Fruit fly (Drosophila melanogaster) whole organism, embryonic: ENCODE measurements around the gene Rchy1.
A peak's percentile ranks its signal among the peaks of the same experiment; 100 is the strongest.

Experiments
- Abd-B ChIP-seq: fragments of 200-800 bp; sonication (Bioruptor generic); optimal IDR thresholded peaks from 2 replicates; lab custom pipeline; 2018; ENCODE audit warnings: missing biosample characterization, mild to moderate bottlenecking, missing genetic modification characterization, moderate library complexity
- Antp ChIP-seq: fragments of 200-800 bp; sonication (Bioruptor generic); optimal IDR thresholded peaks from 3 replicates; lab custom pipeline; 2016; ENCODE audit warnings: missing biosample characterization, missing genetic modification characterization
- CG10431 ChIP-seq: fragments of 200-800 bp; sonication (Bioruptor generic); optimal IDR thresholded peaks from 3 replicates; lab custom pipeline; 2018; ENCODE audit warnings: missing biosample characterization, mild to moderate bottlenecking, missing genetic modification characterization
- CG10654 ChIP-seq: fragments of 200-800 bp; sonication (Bioruptor generic); optimal IDR thresholded peaks from 2 replicates; lab custom pipeline; 2016; ENCODE audit warnings: missing biosample characterization, missing genetic modification characterization
- CG11398 ChIP-seq: fragments of 200-800 bp; sonication (Bioruptor generic); optimal IDR thresholded peaks from 2 replicates; lab custom pipeline; 2016; ENCODE audit warnings: missing biosample characterization, missing genetic modification characterization
- CG12769 ChIP-seq: fragments of 200-800 bp; sonication (Bioruptor generic); optimal IDR thresholded peaks from 2 replicates; lab custom pipeline; 2019; ENCODE audit warnings: missing biosample characterization, mild to moderate bottlenecking, missing genetic modification characterization, moderate library complexity
- CG14014 ChIP-seq: fragments of 200-800 bp; sonication (Bioruptor generic); IDR thresholded peaks from 2 replicates; pipeline ENCODE4 v1.3.6; 2022; ENCODE audit warnings: missing biosample characterization, missing genetic modification characterization
- CG14441 ChIP-seq: fragments of 200-800 bp; sonication (Bioruptor generic); IDR thresholded peaks from 2 replicates; pipeline ENCODE4 v1.3.6; 2022; ENCODE audit warnings: missing biosample characterization, missing genetic modification characterization
- CG17328 ChIP-seq: fragments of 200-800 bp; sonication (Bioruptor generic); IDR thresholded peaks from 2 replicates; pipeline ENCODE4 v1.3.6; 2022; ENCODE audit warnings: missing biosample characterization, missing genetic modification characterization
- CG1792 ChIP-seq: fragments of 200-800 bp; sonication (Bioruptor generic); optimal IDR thresholded peaks from 2 replicates; lab custom pipeline; 2016; ENCODE audit warnings: missing biosample characterization, missing genetic modification characterization
- CG2712 ChIP-seq: fragments of 200-800 bp; optimal IDR thresholded peaks from 3 replicates; lab custom pipeline; 2019; ENCODE audit warnings: missing biosample characterization, mild to moderate bottlenecking, missing genetic modification characterization, moderate library complexity
- CG34376 ChIP-seq: fragments of 200-800 bp; sonication (Bioruptor generic); optimal IDR thresholded peaks from 2 replicates; lab custom pipeline; 2018; ENCODE audit warnings: missing biosample characterization, mild to moderate bottlenecking, missing genetic modification characterization
- CG4360 ChIP-seq: fragments of 200-800 bp; sonication (Bioruptor generic); IDR thresholded peaks from 2 replicates; pipeline ENCODE4 v1.3.6; 2022; ENCODE audit warnings: missing biosample characterization, missing genetic modification characterization
- CG4617 ChIP-seq: fragments of 200-800 bp; sonication (Bioruptor generic); optimal IDR thresholded peaks from 3 replicates; lab custom pipeline; 2016; ENCODE audit warnings: missing biosample characterization, missing genetic modification characterization, borderline replicate concordance
- CG6254 ChIP-seq: fragments of 200-800 bp; sonication (Bioruptor generic); optimal IDR thresholded peaks from 3 replicates; lab custom pipeline; 2017; ENCODE audit warnings: mild to moderate bottlenecking, missing biosample characterization, missing genetic modification reagents, missing genetic modification characterization
- CG7556 ChIP-seq: fragments of 200-800 bp; sonication (Bioruptor generic); optimal IDR thresholded peaks from 2 replicates; lab custom pipeline; 2017; ENCODE audit warnings: missing biosample characterization, mild to moderate bottlenecking, missing genetic modification characterization
- CG7839 ChIP-seq: fragments of 200-800 bp; sonication (Bioruptor generic); optimal IDR thresholded peaks from 3 replicates; lab custom pipeline; 2018; ENCODE audit warnings: missing biosample characterization, mild to moderate bottlenecking, missing genetic modification characterization, moderate library complexity
- CHES-1-like ChIP-seq: fragments of 200-800 bp; sonication (Bioruptor generic); optimal IDR thresholded peaks from 2 replicates; lab custom pipeline; 2016; ENCODE audit warnings: missing biosample characterization, missing genetic modification characterization
- D19A ChIP-seq: fragments of 200-800 bp; optimal IDR thresholded peaks from 3 replicates; lab custom pipeline; 2019; ENCODE audit warnings: missing biosample characterization, mild to moderate bottlenecking, missing genetic modification characterization, moderate library complexity
- Dad ChIP-seq: fragments of 200-800 bp; sonication (Bioruptor generic); optimal IDR thresholded peaks from 3 replicates; lab custom pipeline; 2016; ENCODE audit warnings: missing biosample characterization, missing genetic modification characterization
- Dek ChIP-seq: fragments of 200-800 bp; sonication (Bioruptor generic); optimal IDR thresholded peaks from 3 replicates; lab custom pipeline; 2019; ENCODE audit warnings: missing biosample characterization, mild to moderate bottlenecking, missing genetic modification characterization, moderate library complexity
- HLH4C ChIP-seq: fragments of 200-800 bp; sonication (Bioruptor generic); IDR thresholded peaks from 3 replicates; pipeline ENCODE4 v1.3.6; 2022; ENCODE audit warnings: missing biosample characterization, missing genetic modification characterization; ENCODE audit not compliant: partially characterized antibody
- HLHmδ ChIP-seq: fragments of 200-800 bp; sonication (Bioruptor generic); optimal IDR thresholded peaks from 2 replicates; lab custom pipeline; 2018; ENCODE audit warnings: missing biosample characterization, mild to moderate bottlenecking, missing genetic modification characterization, moderate library complexity
- Kr ChIP-seq: fragments of 200-800 bp; sonication (Bioruptor generic); optimal IDR thresholded peaks from 2 replicates; lab custom pipeline; 2017; ENCODE audit warnings: missing biosample characterization, mild to moderate bottlenecking, missing genetic modification characterization
- NfI ChIP-seq: fragments of 200-800 bp; sonication (Bioruptor generic); optimal IDR thresholded peaks from 3 replicates; lab custom pipeline; 2018; ENCODE audit warnings: missing biosample characterization, mild to moderate bottlenecking, missing genetic modification characterization, moderate library complexity
- ash1 ChIP-seq: fragments of 200-800 bp; sonication (Bioruptor generic); optimal IDR thresholded peaks from 2 replicates; lab custom pipeline; 2018; ENCODE audit warnings: missing biosample characterization, mild to moderate bottlenecking, missing genetic modification characterization
- ato ChIP-seq: fragments of 200-800 bp; sonication (Bioruptor generic); IDR thresholded peaks from 2 replicates; pipeline ENCODE4 v1.3.6; 2022; ENCODE audit warnings: missing biosample characterization, missing genetic modification characterization; ENCODE audit not compliant: partially characterized antibody
- bsh ChIP-seq, 2 experiments: fragments of 200-800 bp; sonication (Bioruptor generic); optimal IDR thresholded peaks; 2 replicates each; lab custom pipeline; 2017 to 2018; ENCODE audit warnings: mild to moderate bottlenecking in 2 of 2, missing biosample characterization in 2 of 2, missing genetic modification characterization in 2 of 2, moderate library complexity in 1 of 2
- cg ChIP-seq: fragments of 200-800 bp; sonication (Bioruptor generic); optimal IDR thresholded peaks from 3 replicates; lab custom pipeline; 2019; ENCODE audit warnings: missing biosample characterization, mild to moderate bottlenecking, missing genetic modification characterization, moderate library complexity
- dati ChIP-seq: fragments of 200-800 bp; sonication (Bioruptor generic); IDR thresholded peaks from 2 replicates; pipeline ENCODE4 v1.3.6; 2022; ENCODE audit warnings: missing biosample characterization, missing genetic modification characterization
- fu2 ChIP-seq: fragments of 200-800 bp; sonication (Bioruptor generic); optimal IDR thresholded peaks from 2 replicates; lab custom pipeline; 2016; ENCODE audit warnings: missing biosample characterization, missing genetic modification characterization
- grau ChIP-seq: fragments of 200-800 bp; optimal IDR thresholded peaks from 3 replicates; lab custom pipeline; 2019; ENCODE audit warnings: missing biosample characterization, mild to moderate bottlenecking, missing genetic modification characterization, moderate library complexity
- hkb ChIP-seq, 2 experiments: fragments of 200-800 bp in 1 of 2; fragments of >200 bp in 1 of 2; sonication (Bioruptor generic) in 1 of 2; IDR thresholded peaks in 1 of 2; optimal IDR thresholded peaks in 1 of 2; 2 replicates each; pipeline versions ENCODE4 v1.3.6 to Lab custom; 2017 to 2022; ENCODE audit warnings: missing biosample characterization in 1 of 2, missing genetic modification characterization in 1 of 2
- kah ChIP-seq: fragments of 200-800 bp; sonication (Bioruptor generic); optimal IDR thresholded peaks from 2 replicates; lab custom pipeline; 2018; ENCODE audit warnings: missing biosample characterization, mild to moderate bottlenecking, missing genetic modification characterization
- pum ChIP-seq: fragments of 200-800 bp; sonication (Bioruptor generic); optimal IDR thresholded peaks from 2 replicates; lab custom pipeline; 2016; ENCODE audit warnings: missing biosample characterization, missing genetic modification characterization
- ranshi ChIP-seq: fragments of 200-800 bp; sonication (Bioruptor generic); IDR thresholded peaks from 2 replicates; pipeline ENCODE4 v1.3.6; 2022; ENCODE audit warnings: missing biosample characterization, missing genetic modification characterization
- run ChIP-seq: fragments of 200-800 bp; sonication (Bioruptor generic); optimal IDR thresholded peaks from 3 replicates; lab custom pipeline; 2018; ENCODE audit warnings: missing biosample characterization, mild to moderate bottlenecking, missing genetic modification characterization
- sens ChIP-seq: fragments of 200-800 bp; sonication (Bioruptor generic); peaks from one replicate; lab custom pipeline; 2016; ENCODE audit warnings: missing biosample characterization, missing genetic modification characterization
- tio ChIP-seq: fragments of 200-800 bp; sonication (Bioruptor generic); optimal IDR thresholded peaks from 2 replicates; lab custom pipeline; 2017; ENCODE audit warnings: missing biosample characterization, missing genetic modification characterization, inconsistent platforms
- zfh1 ChIP-seq: fragments of 200-800 bp; sonication (Bioruptor generic); IDR thresholded peaks from 3 replicates; pipeline ENCODE4 v1.3.6; 2022; ENCODE audit warnings: missing biosample characterization, missing genetic modification characterization

Gene Rchy1

DNA sequence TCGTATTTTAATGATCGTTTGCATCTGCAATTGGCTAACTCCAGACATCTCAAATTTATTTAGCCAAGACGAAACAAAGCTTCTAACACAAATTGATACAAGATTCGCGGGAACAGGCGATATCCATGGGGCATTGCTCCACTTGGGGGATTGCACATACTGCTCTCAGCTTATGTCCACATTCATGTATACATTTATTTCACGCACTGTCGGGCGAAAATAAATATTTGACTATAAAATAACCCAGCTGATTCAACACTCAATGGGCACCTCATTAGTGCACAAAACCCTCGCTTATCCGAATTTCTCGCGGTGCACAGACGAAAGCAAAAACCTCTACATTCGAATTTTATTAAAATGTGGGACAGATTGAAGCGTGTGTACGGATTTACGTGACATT, 4.0 kb downstream of the Rchy1 start (continued):
- no peak for TF ChIP-seq hkb (optimal IDR thresholded peaks at IDR 0.05; lab: Kevin White, UChicago)
- peak; percentile 35; the same call in 1 of the 2 replicates for TF ChIP-seq hkb (GFP tag; IDR thresholded peaks at IDR 0.05; lab: Robert Waterston, UW)
- peak; percentile 8 for TF ChIP-seq CG10654 (GFP tag; lab: Kevin White, UChicago)
- TF ChIP-seq CG17328: 0 out of 2 replicates have a peak, but pooled peaks have one; percentile 25
- no peak for TF ChIP-seq pum (GFP tag; lab: Kevin White, UChicago)
- TF ChIP-seq dati (GFP tag; lab: Robert Waterston, UW): no peak
- no peak for TF ChIP-seq ranshi (GFP tag; lab: Robert Waterston, UW)
- no peak for TF ChIP-seq CG14014 (GFP tag; lab: Robert Waterston, UW)
- TF ChIP-seq NfI: no peak
- TF ChIP-seq CG14441: peak; percentile 39; the same call in 1 of the 2 replicates
- TF ChIP-seq CG7839 (tag; lab: Kevin White, UChicago): peak; percentile 16
- TF ChIP-seq Dek: no peak
- no peak for TF ChIP-seq CHES-1-like (GFP tag; lab: Kevin White, UChicago)
- TF ChIP-seq bsh (GFP tag; optimal IDR thresholded peaks at IDR 0.05; lab: Kevin White, UChicago): peak in 1 of 2 experiments; percentile 42
- TF ChIP-seq CG12769: no peak
- no peak for TF ChIP-seq CG4617 (GFP tag; lab: Kevin White, UChicago)
- no peak for TF ChIP-seq Abd-B (GFP tag; lab: Kevin White, UChicago)
- no peak for TF ChIP-seq Antp (GFP tag; lab: Kevin White, UChicago)
- no peak for TF ChIP-seq CG7556 (GFP tag; lab: Kevin White, UChicago)
- TF ChIP-seq cg (GFP tag; lab: Kevin White, UChicago): no peak
- TF ChIP-seq CG11398: no peak
- peak; percentile 32 for TF ChIP-seq HLHmδ (GFP tag; lab: Kevin White, UChicago)
- TF ChIP-seq ash1: no peak
- peak; percentile 55 for TF ChIP-seq sens (GFP tag; lab: Kevin White, UChicago)
- no peak for TF ChIP-seq CG6254
- TF ChIP-seq fu2 (GFP tag; lab: Kevin White, UChicago): no peak
- TF ChIP-seq kah (GFP tag; lab: Kevin White, UChicago): peak; percentile 49
- TF ChIP-seq ato (GFP tag; lab: Robert Waterston, UW): no peak
- TF ChIP-seq grau (tag; lab: Kevin White, UChicago): peak; percentile 7
- TF ChIP-seq CG34376 (GFP tag; lab: Kevin White, UChicago): no peak
- TF ChIP-seq CG1792 (GFP tag; lab: Kevin White, UChicago): no peak
- TF ChIP-seq D19A (tag; lab: Kevin White, UChicago): peak; percentile 4
- no peak for TF ChIP-seq Kr (GFP tag; lab: Kevin White, UChicago)
- TF ChIP-seq CG10431 (GFP tag; lab: Kevin White, UChicago): peak; percentile 35
- peak; percentile 16 for TF ChIP-seq CG2712 (tag; lab: Kevin White, UChicago)
- peak; percentile 40; the same call in 1 of the 2 replicates for TF ChIP-seq CG4360
- TF ChIP-seq zfh1 (GFP tag; lab: Robert Waterston, UW): peak; percentile 46; the same call in 1 of the 3 replicates
- no peak for TF ChIP-seq Dad (GFP tag; lab: Kevin White, UChicago)

dm6 chr2L:6457583-6457982, 7.9 kb downstream of the Rchy1 start:
- no peak for TF ChIP-seq tio (GFP tag; lab: Kevin White, UChicago)
- TF ChIP-seq grau (tag; lab: Kevin White, UChicago): no peak
- 0 out of 3 replicates have a peak, but pooled peaks have one; percentile 9 for TF ChIP-seq HLH4C
- TF ChIP-seq run: no peak
